Worm (Caenorhabditis elegans) whole organism, late embryonic: Measurements from ENCODE around the gene T20B3.1.

Experiments
- K09A11.1 ChIP-seq: sonication (generic microtip); optimal IDR thresholded peaks from 2 replicates; lab custom pipeline; 2017; ENCODE audit warnings: antibody characterized with exemption, mild to moderate bottlenecking, missing genetic modification characterization, missing compliant biosample characterization; ENCODE audit not compliant: insufficient read depth
- npax-4 ChIP-seq: sonication (generic microtip); optimal IDR thresholded peaks from 2 replicates; lab custom pipeline; 2016; ENCODE audit warnings: missing genetic modification characterization, missing compliant biosample characterization
- pag-3 ChIP-seq: sonication (generic microtip); optimal IDR thresholded peaks from 2 replicates; lab custom pipeline; 2016; ENCODE audit warnings: missing compliant biosample characterization, missing genetic modification characterization, borderline replicate concordance
- pha-4 ChIP-seq: fragments of 150-350 bp; optimal IDR thresholded peaks from 2 replicates; lab custom pipeline; 2018; ENCODE audit warnings: missing biosample characterization, missing genetic modification reagents, missing genetic modification characterization
- rnt-1 ChIP-seq: sonication (generic microtip); optimal IDR thresholded peaks from 2 replicates; lab custom pipeline; 2016; ENCODE audit warnings: missing genetic modification characterization, missing compliant biosample characterization
- sox-2 ChIP-seq: fragments of 200-800 bp; sonication (Bioruptor generic); IDR thresholded peaks from 2 replicates; pipeline ENCODE4 v1.3.6; 2022; ENCODE audit warnings: missing genetic modification reagents, missing genetic modification characterization, missing compliant biosample characterization

DNA sequence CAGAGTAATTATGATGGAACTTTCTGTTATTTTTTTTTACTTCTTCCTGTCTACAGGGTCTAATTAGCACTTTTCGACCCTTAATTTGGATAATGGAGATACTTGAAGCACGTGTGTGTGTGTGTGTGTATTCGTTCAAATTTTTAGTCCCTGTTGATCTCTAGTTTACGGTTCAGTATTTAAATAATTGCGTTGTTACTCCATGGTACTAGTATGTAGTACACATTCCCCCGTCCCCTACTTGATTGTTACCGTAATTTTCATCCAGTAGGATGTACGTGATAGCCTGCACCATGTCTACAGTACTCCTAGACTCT lies 36.1 kb upstream of the T20B3.1 start:
- TF ChIP-seq pag-3 (tag; lab: Kevin White, UChicago): no peak
- TF ChIP-seq rnt-1 (tag; lab: Kevin White, UChicago): no peak
- no peak for TF ChIP-seq pha-4
- no peak for TF ChIP-seq sox-2 (GFP tag; lab: Robert Waterston, UW)
- TF ChIP-seq npax-4 (tag; lab: Kevin White, UChicago): no peak
- TF ChIP-seq K09A11.1 (tag; lab: Kevin White, UChicago): no peak
